Fruit fly (Drosophila melanogaster): ENCODE measurements around the gene CG16863.

Gene CG16863

DNA sequence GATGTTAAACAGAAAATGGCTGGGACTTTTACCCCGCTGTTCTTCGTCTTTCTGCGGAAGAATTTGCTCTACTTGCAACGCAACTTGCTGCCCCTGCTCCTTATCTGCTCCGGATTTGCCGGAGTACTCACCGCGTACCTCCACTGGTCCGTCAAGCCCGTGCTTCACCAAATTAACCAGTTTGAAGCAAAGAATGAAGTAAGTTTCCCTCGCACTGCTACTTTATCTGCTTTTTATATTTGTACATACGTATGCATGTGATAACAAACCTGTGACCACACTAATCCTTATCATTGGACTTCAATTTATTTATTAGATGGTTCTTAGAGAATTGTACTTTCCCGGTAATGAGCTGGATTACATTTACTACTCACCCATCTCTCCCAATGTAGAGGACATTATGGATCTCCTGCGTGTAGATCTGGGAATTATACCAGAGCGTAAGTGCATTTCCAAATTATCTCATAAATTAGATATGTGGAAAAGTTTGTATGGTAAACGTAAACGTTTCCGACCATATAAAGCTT, 6.5 kb upstream of the CG16863 start, which contains the start of gene CG16890 (continued):
- TF ChIP-seq Ets97D (GFP tag; optimal IDR thresholded peaks at IDR 0.05) (no peak), bbx (GFP tag; IDR thresholded peaks at IDR 0.05; ENCODE audit: partially characterized antibody) (0 out of 2 replicates have a peak, but pooled peaks have one; percentile 41), CG7963 (GFP tag; IDR thresholded peaks at IDR 0.05; ENCODE audit: partially characterized antibody) (0 out of 3 replicates have a peak, but pooled peaks have one; percentile 36), da (GFP tag; optimal IDR thresholded peaks at IDR 0.05) (no peak), CG4617 (GFP tag; optimal IDR thresholded peaks at IDR 0.05; ENCODE audit: borderline replicate concordance) (peak; percentile 14), CG34422 (GFP tag; IDR thresholded peaks at IDR 0.05) (peak; percentile 6; the same call in 1 of the 3 replicates), CG15514 (GFP tag; optimal IDR thresholded peaks at IDR 0.05) (peak; percentile 17), GATAe (GFP tag; conservative IDR thresholded peaks at IDR 0.05) (peak; percentile 65), CG6791 (GFP tag; IDR thresholded peaks at IDR 0.05; ENCODE audit: partially characterized antibody) (peak; percentile 50; the same call in 1 of the 3 replicates), dpn (GFP tag; optimal IDR thresholded peaks at IDR 0.05) (no peak), pzg (GFP tag; optimal IDR thresholded peaks at IDR 0.05) (peak; percentile 7), CG3995 (GFP tag; optimal IDR thresholded peaks at IDR 0.05) (peak; percentile 81), CG2120 (GFP tag; optimal IDR thresholded peaks at IDR 0.05) (no peak), CG1529 (GFP tag; optimal IDR thresholded peaks at IDR 0.05) (no peak), CG10543 (GFP tag; optimal IDR thresholded peaks at IDR 0.05) (no peak), MBD-R2 (GFP tag; IDR thresholded peaks at IDR 0.05) (0 out of 2 replicates have a peak, but pooled peaks have one; percentile 54), exex (tag; optimal IDR thresholded peaks at IDR 0.05) (peak; percentile 28), CG17802 (tag; optimal IDR thresholded peaks at IDR 0.05) (no peak), knrl (GFP tag; IDR thresholded peaks at IDR 0.05; ENCODE audit: partially characterized antibody) (0 out of 3 replicates have a peak, but pooled peaks have one; percentile 6), zfh1 (GFP tag; IDR thresholded peaks at IDR 0.05) (no peak), CG31441 (GFP tag; IDR thresholded peaks at IDR 0.05) (no peak), luna (GFP tag; optimal IDR thresholded peaks at IDR 0.05) (no peak), CG16863 (GFP tag; optimal IDR thresholded peaks at IDR 0.05) (peak; percentile 10), CG5953 (GFP tag; IDR thresholded peaks at IDR 0.05) (no peak), CG11247 (GFP tag; IDR thresholded peaks at IDR 0.05) (no peak), CG34376 (GFP tag; optimal IDR thresholded peaks at IDR 0.05) (peak; percentile 73), pnt (GFP tag; optimal IDR thresholded peaks at IDR 0.05) (no peak), ci (GFP tag; IDR thresholded peaks at IDR 0.05) (no peak), row (GFP tag; IDR thresholded peaks at IDR 0.05) (no peak), usp (GFP tag; optimal IDR thresholded peaks at IDR 0.05) (no peak), Rx (GFP tag; IDR thresholded peaks at IDR 0.05) (no peak), Pdp1 (GFP tag; optimal IDR thresholded peaks at IDR 0.05) (peak in 1 of 2 experiments; percentile 14), CG9609 (GFP tag; optimal IDR thresholded peaks at IDR 0.05) (no peak), sug (tag; optimal IDR thresholded peaks at IDR 0.05) (peak; percentile 36), HLH4C (GFP tag; IDR thresholded peaks at IDR 0.05; ENCODE audit: partially characterized antibody) (peak; percentile 53; the same call in 2 of the 3 replicates), CG12236 (GFP tag; optimal IDR thresholded peaks at IDR 0.05) (no peak)

DNA sequence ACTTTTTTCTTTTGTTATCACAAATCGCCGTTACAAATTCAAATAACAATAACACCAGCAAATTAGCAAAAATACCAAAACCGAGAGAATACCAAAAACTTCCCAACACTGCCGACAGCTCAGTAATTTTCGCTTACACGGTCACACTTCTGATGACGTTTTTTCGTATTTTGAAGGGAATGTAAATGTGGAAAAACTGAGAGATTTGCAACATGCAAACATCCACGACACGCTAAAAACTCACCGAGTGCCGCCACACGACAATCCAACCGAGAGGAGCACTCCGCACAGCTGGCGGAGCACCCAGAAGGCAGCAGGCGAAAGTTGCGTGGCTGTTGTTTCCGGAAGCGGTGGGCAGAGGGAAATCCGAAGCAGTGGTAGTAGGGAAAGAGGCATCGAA, 2.6 kb downstream of the CG16863 start, which contains the start of gene Sec71:
Gene Sec71, plus strand, starts transcription at position 117 of the 400 bp plus-strand sequence.
- TF ChIP-seq bbx (GFP tag; IDR thresholded peaks at IDR 0.05; ENCODE audit: partially characterized antibody) (peak; percentile 30; the same call in 1 of the 2 replicates), Ravus (GFP tag; IDR thresholded peaks at IDR 0.05) (no peak), nerfin-2 (GFP tag; IDR thresholded peaks at IDR 0.05; ENCODE audit: partially characterized antibody) (0 out of 2 replicates have a peak, but pooled peaks have one; percentile 23), MESR4 (GFP tag; optimal IDR thresholded peaks at IDR 0.05) (peak; percentile 99), Med (GFP tag) (peak; percentile 85), Dfd (GFP tag; optimal IDR thresholded peaks at IDR 0.05) (no peak), Dp (GFP tag; optimal IDR thresholded peaks at IDR 0.05) (peak; percentile 68), CG2120 (GFP tag; optimal IDR thresholded peaks at IDR 0.05) (peak; percentile 3), CG12071 (GFP tag; optimal IDR thresholded peaks at IDR 0.05) (no peak), CG31388 (GFP tag; optimal IDR thresholded peaks at IDR 0.05) (no peak), CG14710 (tag; optimal IDR thresholded peaks at IDR 0.05) (peak; percentile 45), CG16863 (GFP tag; optimal IDR thresholded peaks at IDR 0.05) (peak; percentile 3), CG3995 (GFP tag; optimal IDR thresholded peaks at IDR 0.05) (peak; percentile 6), BEAF-32 (GFP tag; optimal IDR thresholded peaks at IDR 0.05) (peak; percentile 31), Opbp (GFP tag; IDR thresholded peaks at IDR 0.05; ENCODE audit: partially characterized antibody) (0 out of 3 replicates have a peak, but pooled peaks have one; percentile 33), pzg (GFP tag; optimal IDR thresholded peaks at IDR 0.05) (peak; percentile 78), CG11247 (GFP tag; IDR thresholded peaks at IDR 0.05) (no peak), tx (GFP tag; optimal IDR thresholded peaks at IDR 0.05) (no peak), E2f2 (GFP tag; IDR thresholded peaks at IDR 0.05) (peak; percentile 70)

All from whole organism, embryonic.